Worm (Caenorhabditis elegans): ENCODE measurements around the gene nhr-234.

nhr-234 gene

ce11 chrII:12626887-12627286 is 9.6 kb upstream of the nhr-234 start, which contains the start of gene nspe-7:
TSS of gene nspe-7 (plus strand) at chrII:12627187.
- TF ChIP-seq nhr-71 (tag; optimal IDR thresholded peaks at IDR 0.05) = no peak
- no peak for TF ChIP-seq Y116A8C.19 (tag; optimal IDR thresholded peaks at IDR 0.05; ENCODE audit: borderline replicate concordance)
- TF ChIP-seq nhr-90 (tag; optimal IDR thresholded peaks at IDR 0.05; ENCODE audit: poor library complexity) = no peak
- TF ChIP-seq sptf-1 (tag; optimal IDR thresholded peaks at IDR 0.05) = no peak
- TF ChIP-seq nhr-237 (tag; optimal IDR thresholded peaks at IDR 0.05) = no peak
- no peak for TF ChIP-seq hlh-17 (GFP tag; optimal IDR thresholded peaks at IDR 0.05; ENCODE audit: borderline replicate concordance)
- TF ChIP-seq ceh-8 (GFP tag; optimal IDR thresholded peaks at IDR 0.05) = no peak
- TF ChIP-seq mdl-1 (tag; optimal IDR thresholded peaks at IDR 0.05) = no peak

- TF ChIP-seq nhr-28 (tag; optimal IDR thresholded peaks at IDR 0.05) (no peak), unc-98 (GFP tag; IDR thresholded peaks at IDR 0.05) (no peak), fos-1 (tag; optimal IDR thresholded peaks at IDR 0.05) (no peak), blmp-1 (tag; optimal IDR thresholded peaks at IDR 0.05) (peak; percentile 12), ceh-63 (GFP tag; optimal IDR thresholded peaks at IDR 0.05) (no peak), isw-1 (GFP tag; IDR thresholded peaks at IDR 0.05) (no peak), rnt-1 (tag; optimal IDR thresholded peaks at IDR 0.05) (no peak), nhr-20 (tag; optimal IDR thresholded peaks at IDR 0.05) (peak; percentile 34), egl-13 (tag; optimal IDR thresholded peaks at IDR 0.05) (no peak), unc-30 (tag; optimal IDR thresholded peaks at IDR 0.05) (no peak), lin-14 (GFP tag; optimal IDR thresholded peaks at IDR 0.05) (peak; percentile 1), Y116A8C.19 (tag; optimal IDR thresholded peaks at IDR 0.05; ENCODE audit: borderline replicate concordance) (no peak), irx-1 (tag; optimal IDR thresholded peaks at IDR 0.05) (no peak), ceh-88 (GFP tag; IDR thresholded peaks at IDR 0.05) (no peak), nhr-85 (tag) (peak; percentile 4), nhr-19 (GFP tag; conservative IDR thresholded peaks at IDR 0.05) (no peak), ceh-82 (tag; optimal IDR thresholded peaks at IDR 0.05) (no peak), C34B4.2 (tag; optimal IDR thresholded peaks at IDR 0.05) (no peak), swsn-7 (tag; optimal IDR thresholded peaks at IDR 0.05) (no peak), nhr-12 (tag; optimal IDR thresholded peaks at IDR 0.05) (no peak), jun-1 (tag; optimal IDR thresholded peaks at IDR 0.05) (no peak), ztf-11 (tag; optimal IDR thresholded peaks at IDR 0.05) (no peak), fkh-10 (GFP tag; optimal IDR thresholded peaks at IDR 0.05) (no peak), pag-3 (tag; optimal IDR thresholded peaks at IDR 0.05; ENCODE audit: borderline replicate concordance, insufficient read depth) (no peak), elt-3 (tag; optimal IDR thresholded peaks at IDR 0.05) (peak in 1 of 6 experiments; percentile 21), nhr-76 (tag; optimal IDR thresholded peaks at IDR 0.05) (no peak), lsy-2 (tag; optimal IDR thresholded peaks at IDR 0.05) (no peak), unc-130 (tag; optimal IDR thresholded peaks at IDR 0.05) (no peak), xbp-1 (tag; optimal IDR thresholded peaks at IDR 0.05) (no peak), dsc-1 (tag; optimal IDR thresholded peaks at IDR 0.05) (no peak), snu-23 (GFP tag; optimal IDR thresholded peaks at IDR 0.05) (peak; percentile 10), ces-1 (GFP tag; optimal IDR thresholded peaks at IDR 0.05) (no peak), nhr-237 (tag; optimal IDR thresholded peaks at IDR 0.05) (no peak), efl-1 (optimal IDR thresholded peaks at IDR 0.05) (no peak), efl-1 (GFP tag; optimal IDR thresholded peaks at IDR 0.05 in 1 of 2) (peak in 1 of 2 experiments; percentile 18), hpl-2 (GFP tag; optimal IDR thresholded peaks at IDR 0.05) (no peak), ceh-90 (tag; optimal IDR thresholded peaks at IDR 0.05) (no peak)
Measured at ce11 chrII:12628566-12628965, 7.9 kb upstream of the nhr-234 start, which contains the start of gene nspe-5. TSS of gene nspe-5 (plus strand) at chrII:12628866.

All from whole organism, L1 larva.